Fruit fly (Drosophila melanogaster) whole organism, embryonic: ENCODE results near the gene CG7530.
A peak's percentile ranks its signal among the peaks of the same experiment; 100 is the strongest.

Experiments
- ATbp ChIP-seq: fragments of 200-800 bp; sonication (Bioruptor generic); optimal IDR thresholded peaks from 2 replicates; lab custom pipeline; 2017; ENCODE audit warnings: missing biosample characterization, mild to moderate bottlenecking, missing genetic modification characterization, missing genetic modification reagents
- Antp ChIP-seq: fragments of 200-800 bp; sonication (Bioruptor generic); optimal IDR thresholded peaks from 3 replicates; lab custom pipeline; 2016; ENCODE audit warnings: missing biosample characterization, missing genetic modification characterization
- B-H2 ChIP-seq: fragments of 200-800 bp; sonication (Bioruptor generic); optimal IDR thresholded peaks from 2 replicates; lab custom pipeline; 2018; ENCODE audit warnings: missing biosample characterization, mild to moderate bottlenecking, missing genetic modification characterization
- CG10209 ChIP-seq: fragments of 200-800 bp; sonication (Bioruptor generic); optimal IDR thresholded peaks from 3 replicates; lab custom pipeline; 2017; ENCODE audit warnings: missing biosample characterization, mild to moderate bottlenecking, missing genetic modification characterization, missing genetic modification reagents
- CG11247 ChIP-seq: fragments of 200-800 bp; sonication (Bioruptor generic); IDR thresholded peaks from 2 replicates; pipeline ENCODE4 v1.3.6; 2022; ENCODE audit warnings: missing biosample characterization, missing genetic modification characterization
- CG12659 ChIP-seq: fragments of 200-800 bp; sonication (Bioruptor generic); optimal IDR thresholded peaks from 3 replicates; lab custom pipeline; 2017; ENCODE audit warnings: mild to moderate bottlenecking, missing biosample characterization, missing genetic modification reagents, missing genetic modification characterization
- CG13894 ChIP-seq: fragments of 200-800 bp; sonication (Bioruptor generic); optimal IDR thresholded peaks from 3 replicates; lab custom pipeline; 2018; ENCODE audit warnings: missing biosample characterization, mild to moderate bottlenecking, missing genetic modification characterization, moderate library complexity
- CG16863 ChIP-seq: fragments of 200-800 bp; sonication (Bioruptor generic); optimal IDR thresholded peaks from 3 replicates; lab custom pipeline; 2016; ENCODE audit warnings: missing biosample characterization, missing genetic modification characterization
- CG17361 ChIP-seq: fragments of 200-800 bp; sonication (Bioruptor generic); IDR thresholded peaks from 3 replicates; pipeline ENCODE4 v1.3.6; 2022; ENCODE audit warnings: missing biosample characterization, missing genetic modification characterization
- CG18599 ChIP-seq: fragments of 200-800 bp; sonication (Bioruptor generic); optimal IDR thresholded peaks from 3 replicates; lab custom pipeline; 2017; ENCODE audit warnings: missing biosample characterization, missing genetic modification characterization, mild to moderate bottlenecking, moderate library complexity, missing genetic modification reagents
- CG18619 ChIP-seq: fragments of 200-800 bp; sonication (Bioruptor generic); optimal IDR thresholded peaks from 3 replicates; lab custom pipeline; 2017; ENCODE audit warnings: missing biosample characterization, mild to moderate bottlenecking, missing genetic modification characterization
- CG18764 ChIP-seq: fragments of 200-800 bp; sonication (Bioruptor generic); optimal IDR thresholded peaks from 3 replicates; lab custom pipeline; 2016; ENCODE audit warnings: missing biosample characterization, missing genetic modification characterization
- CG2712 ChIP-seq: fragments of 200-800 bp; optimal IDR thresholded peaks from 3 replicates; lab custom pipeline; 2019; ENCODE audit warnings: missing biosample characterization, mild to moderate bottlenecking, missing genetic modification characterization, moderate library complexity
- CG31388 ChIP-seq: fragments of 200-800 bp; sonication (Bioruptor generic); optimal IDR thresholded peaks from 2 replicates; lab custom pipeline; 2016; ENCODE audit warnings: missing biosample characterization, missing genetic modification characterization
- CG34422 ChIP-seq: fragments of 200-800 bp; sonication (Bioruptor generic); IDR thresholded peaks from 3 replicates; pipeline ENCODE4 v1.3.6; 2022; ENCODE audit warnings: missing biosample characterization, missing genetic modification characterization
- CG42726 ChIP-seq: fragments of 200-800 bp; sonication (Bioruptor generic); IDR thresholded peaks from 2 replicates; pipeline ENCODE4 v1.3.6; 2022; ENCODE audit warnings: missing biosample characterization, missing genetic modification characterization; ENCODE audit not compliant: partially characterized antibody
- CG7372 ChIP-seq: fragments of 200-800 bp; sonication (Bioruptor generic); IDR thresholded peaks from 2 replicates; pipeline ENCODE4 v1.3.6; 2022; ENCODE audit warnings: missing biosample characterization, missing genetic modification characterization
- CG7556 ChIP-seq: fragments of 200-800 bp; sonication (Bioruptor generic); optimal IDR thresholded peaks from 2 replicates; lab custom pipeline; 2017; ENCODE audit warnings: missing biosample characterization, mild to moderate bottlenecking, missing genetic modification characterization
- CG8359 ChIP-seq: fragments of 200-800 bp; sonication (Bioruptor generic); optimal IDR thresholded peaks from 2 replicates; lab custom pipeline; 2017; ENCODE audit warnings: missing biosample characterization, mild to moderate bottlenecking, missing genetic modification characterization, borderline replicate concordance
- CG8924 ChIP-seq: fragments of 200-800 bp; optimal IDR thresholded peaks from 3 replicates; lab custom pipeline; 2019; ENCODE audit warnings: missing biosample characterization, mild to moderate bottlenecking, missing genetic modification characterization, moderate library complexity
- HLH54F ChIP-seq: fragments of 200-800 bp; sonication (Bioruptor generic); optimal IDR thresholded peaks from 3 replicates; lab custom pipeline; 2016; ENCODE audit warnings: missing biosample characterization, missing genetic modification characterization
- Hey ChIP-seq: fragments of 200-800 bp; sonication (Bioruptor generic); optimal IDR thresholded peaks from 3 replicates; lab custom pipeline; 2018; ENCODE audit warnings: missing biosample characterization, mild to moderate bottlenecking, missing genetic modification characterization
- Lpt ChIP-seq: fragments of >200 bp; optimal IDR thresholded peaks from 2 replicates; lab custom pipeline; 2018; ENCODE audit warnings: missing biosample characterization, missing genetic modification characterization
- Meics ChIP-seq: fragments of 200-800 bp; sonication (Bioruptor generic); optimal IDR thresholded peaks from 2 replicates; lab custom pipeline; 2017; ENCODE audit warnings: missing biosample characterization, mild to moderate bottlenecking, missing genetic modification characterization
- Pdp1 ChIP-seq, 2 experiments: fragments of 200-800 bp; sonication (Bioruptor generic); optimal IDR thresholded peaks; 3 replicates each; lab custom pipeline; 2016; ENCODE audit warnings: missing biosample characterization in 2 of 2, missing genetic modification characterization in 2 of 2, mild to moderate bottlenecking in 1 of 2, moderate library complexity in 1 of 2
- Side ChIP-seq: fragments of 200-800 bp; sonication (Bioruptor generic); optimal IDR thresholded peaks from 2 replicates; lab custom pipeline; 2016; ENCODE audit warnings: missing biosample characterization, missing genetic modification characterization
- Ssrp ChIP-seq: fragments of 200-800 bp; sonication (Bioruptor generic); optimal IDR thresholded peaks from 2 replicates; lab custom pipeline; 2018; ENCODE audit warnings: missing biosample characterization, mild to moderate bottlenecking, missing genetic modification characterization, moderate library complexity
- Stat92E ChIP-seq, 3 experiments: fragments of >200 bp in 2 of 3; fragments of 200-800 bp in 1 of 3; sonication (Bioruptor generic) in 1 of 3; optimal IDR thresholded peaks; 2 replicates each; lab custom pipeline; 2017 to 2019; ENCODE audit warnings: missing biosample characterization in 3 of 3, missing genetic modification characterization in 3 of 3, mild to moderate bottlenecking in 1 of 3, moderate library complexity in 1 of 3
- bcd ChIP-seq: fragments of 200-800 bp; sonication (Bioruptor generic); optimal IDR thresholded peaks from 2 replicates; lab custom pipeline; 2017; ENCODE audit warnings: missing biosample characterization, mild to moderate bottlenecking, missing genetic modification characterization
- bsh ChIP-seq, 2 experiments: fragments of 200-800 bp; sonication (Bioruptor generic); optimal IDR thresholded peaks; 2 replicates each; lab custom pipeline; 2017 to 2018; ENCODE audit warnings: mild to moderate bottlenecking in 2 of 2, missing biosample characterization in 2 of 2, missing genetic modification characterization in 2 of 2, moderate library complexity in 1 of 2
- cg ChIP-seq: fragments of 200-800 bp; sonication (Bioruptor generic); optimal IDR thresholded peaks from 3 replicates; lab custom pipeline; 2019; ENCODE audit warnings: missing biosample characterization, mild to moderate bottlenecking, missing genetic modification characterization, moderate library complexity
- fd3F ChIP-seq: fragments of 200-800 bp; sonication (Bioruptor generic); optimal IDR thresholded peaks from 2 replicates; lab custom pipeline; 2018; ENCODE audit warnings: missing biosample characterization, mild to moderate bottlenecking, missing genetic modification characterization, moderate library complexity
- hbn ChIP-seq: fragments of 200-800 bp; sonication (Bioruptor generic); IDR thresholded peaks from 2 replicates; pipeline ENCODE4 v1.3.6; 2022; ENCODE audit warnings: missing biosample characterization, missing genetic modification characterization; ENCODE audit not compliant: partially characterized antibody
- hkb ChIP-seq, 2 experiments: fragments of 200-800 bp in 1 of 2; fragments of >200 bp in 1 of 2; sonication (Bioruptor generic) in 1 of 2; IDR thresholded peaks in 1 of 2; optimal IDR thresholded peaks in 1 of 2; 2 replicates each; pipeline versions ENCODE4 v1.3.6 to Lab custom; 2017 to 2022; ENCODE audit warnings: missing biosample characterization in 1 of 2, missing genetic modification characterization in 1 of 2
- kay ChIP-seq: fragments of 200-800 bp; sonication (Bioruptor generic); optimal IDR thresholded peaks from 2 replicates; lab custom pipeline; 2016; ENCODE audit warnings: missing biosample characterization, missing genetic modification characterization
- lbe ChIP-seq: fragments of 200-800 bp; sonication (Bioruptor generic); optimal IDR thresholded peaks from 2 replicates; lab custom pipeline; 2016; ENCODE audit warnings: missing biosample characterization, mild to moderate bottlenecking, missing genetic modification characterization
- pan ChIP-seq, 4 experiments: fragments of >200 bp in 3 of 4; fragments of 200-800 bp in 1 of 4; sonication (Bioruptor generic) in 1 of 4; optimal IDR thresholded peaks in 3 of 4; IDR thresholded peaks in 1 of 4; 2 replicates each; pipeline versions ENCODE4 v1.3.6 to Lab custom; 2017 to 2022; ENCODE audit warnings: missing biosample characterization in 2 of 4, missing genetic modification characterization in 2 of 4, mixed read lengths in 1 of 4
- phol ChIP-seq: fragments of 200-800 bp; sonication (Bioruptor generic); optimal IDR thresholded peaks from 3 replicates; lab custom pipeline; 2018; ENCODE audit warnings: missing biosample characterization, mild to moderate bottlenecking, missing genetic modification characterization, moderate library complexity
- psq ChIP-seq: fragments of 200-800 bp; sonication (Bioruptor generic); optimal IDR thresholded peaks from 2 replicates; lab custom pipeline; 2017; ENCODE audit warnings: missing biosample characterization, missing genetic modification characterization
- repo ChIP-seq: fragments of 200-800 bp; sonication (Bioruptor generic); optimal IDR thresholded peaks from 2 replicates; lab custom pipeline; 2016; ENCODE audit warnings: missing biosample characterization, missing genetic modification characterization
- sd ChIP-seq: fragments of 200-800 bp; sonication (Bioruptor generic); optimal IDR thresholded peaks from 3 replicates; lab custom pipeline; 2018; ENCODE audit warnings: missing biosample characterization, mild to moderate bottlenecking, missing genetic modification characterization, moderate library complexity
- shn ChIP-seq: fragments of 200-800 bp; sonication (Bioruptor generic); optimal IDR thresholded peaks from 3 replicates; lab custom pipeline; 2016; ENCODE audit warnings: missing biosample characterization, missing genetic modification characterization
- sim ChIP-seq: fragments of 200-800 bp; sonication (Bioruptor generic); IDR thresholded peaks from 2 replicates; pipeline ENCODE4 v1.3.6; 2022; ENCODE audit warnings: missing biosample characterization, missing genetic modification characterization
- tap ChIP-seq: fragments of 200-800 bp; optimal IDR thresholded peaks from 3 replicates; lab custom pipeline; 2019; ENCODE audit warnings: missing biosample characterization, mild to moderate bottlenecking, missing genetic modification characterization, moderate library complexity
- tin ChIP-seq: fragments of 200-800 bp; sonication (Bioruptor generic); optimal IDR thresholded peaks from 3 replicates; lab custom pipeline; 2016; ENCODE audit warnings: missing biosample characterization, missing genetic modification characterization

CG7530 gene

DNA sequence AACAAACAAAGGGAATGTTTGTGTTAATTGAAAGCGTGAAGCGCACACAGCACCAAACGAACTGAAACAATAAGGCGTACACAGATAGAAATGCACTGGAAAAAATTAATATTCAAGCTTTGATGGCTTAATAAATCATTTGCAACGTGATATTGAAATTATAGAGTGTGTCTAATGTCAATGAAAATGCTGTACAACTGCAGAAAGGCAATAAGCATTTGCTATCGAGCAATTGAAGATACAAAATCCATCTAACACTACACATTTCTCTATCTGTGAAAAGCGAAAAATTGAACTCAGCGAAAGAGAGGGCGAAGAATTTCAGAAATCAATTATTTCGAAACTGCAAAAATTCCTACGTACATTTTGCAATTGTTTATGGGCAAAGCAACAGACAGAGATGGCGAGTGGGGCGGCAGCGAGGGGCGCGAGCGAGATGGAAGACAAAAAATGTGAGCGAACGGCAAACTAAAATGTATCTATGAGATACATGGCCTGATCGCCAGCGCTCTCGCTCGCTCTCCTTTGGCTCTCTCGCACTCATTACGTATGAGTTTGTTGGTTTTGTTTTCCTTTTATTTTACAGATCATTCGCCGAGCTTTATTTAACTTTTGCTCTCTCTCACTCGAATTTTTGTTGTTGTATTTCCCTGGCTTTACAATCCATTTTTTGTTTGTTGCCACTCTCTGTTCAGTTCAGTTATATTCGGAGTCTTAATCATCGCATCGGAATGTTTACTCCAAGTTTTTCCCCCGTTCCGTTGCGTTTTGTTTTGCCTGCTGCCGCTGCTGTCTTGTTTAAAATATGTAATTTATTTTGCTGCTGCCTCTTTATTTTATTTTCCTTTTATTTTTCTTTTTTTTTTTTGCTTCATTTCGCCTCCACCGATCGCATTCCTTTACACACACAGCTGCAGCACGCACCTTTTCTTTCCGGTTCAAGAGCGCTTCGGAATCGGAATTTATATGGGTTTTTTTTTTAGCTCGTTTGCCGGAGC, 9.1 kb downstream of the CG7530 start (continued):
- peak; percentile 62 for TF ChIP-seq HLH54F (GFP tag; lab: Kevin White, UChicago)
- TF ChIP-seq CG2712, result peak; percentile 73
- peak; percentile 54 for TF ChIP-seq CG11247 (GFP tag; lab: Robert Waterston, UW)
- TF ChIP-seq hkb (optimal IDR thresholded peaks at IDR 0.05; lab: Kevin White, UChicago), result no peak
- TF ChIP-seq hkb (GFP tag; IDR thresholded peaks at IDR 0.05; lab: Robert Waterston, UW), result peak; percentile 77
- TF ChIP-seq CG7556 (GFP tag; lab: Kevin White, UChicago), result peak; percentile 68
- peak; percentile 70 for TF ChIP-seq CG8924 (tag; lab: Kevin White, UChicago)
- TF ChIP-seq CG34422, result peak; percentile 73; the same call in 2 of the 3 replicates
- peak; percentile 29 for TF ChIP-seq lbe (GFP tag; lab: Kevin White, UChicago)
- TF ChIP-seq cg (GFP tag; lab: Kevin White, UChicago), result peak; percentile 36
- TF ChIP-seq tin (GFP tag; lab: Kevin White, UChicago), result peak; percentile 54
- peak; percentile 71 for TF ChIP-seq phol
- peak; percentile 55 for TF ChIP-seq Meics (GFP tag; lab: Kevin White, UChicago)
- TF ChIP-seq Antp, result peak; percentile 80
- TF ChIP-seq CG42726 (GFP tag; lab: Robert Waterston, UW), result no peak
- TF ChIP-seq Side, result peak; percentile 57
- TF ChIP-seq Lpt, result peak; percentile 28
- TF ChIP-seq pan (optimal IDR thresholded peaks at IDR 0.05; lab: Kevin White, UChicago), result no peak
- TF ChIP-seq pan (GFP tag; optimal IDR thresholded peaks at IDR 0.05 in 1 of 2, IDR thresholded peaks at IDR 0.05 in 1 of 2), result peak in 1 of 2 experiments; percentile 80
- TF ChIP-seq kay (GFP tag; lab: Kevin White, UChicago), result peak; percentile 30
- no peak for TF ChIP-seq hbn
- TF ChIP-seq Stat92E (GFP tag; optimal IDR thresholded peaks at IDR 0.05; lab: Kevin White, UChicago), result no peak
- TF ChIP-seq B-H2 (GFP tag; lab: Kevin White, UChicago), result no peak
- no peak for TF ChIP-seq Hey (tag; lab: Kevin White, UChicago)
- peak; percentile 55 for TF ChIP-seq Ssrp (tag; lab: Kevin White, UChicago)
- TF ChIP-seq repo (GFP tag; lab: Kevin White, UChicago), result peak; percentile 66
- TF ChIP-seq CG13894 (tag; lab: Kevin White, UChicago), result no peak
- TF ChIP-seq Pdp1 (GFP tag; optimal IDR thresholded peaks at IDR 0.05; lab: Kevin White, UChicago), result peak; percentile 51 to 70
- peak; percentile 61 for TF ChIP-seq shn (GFP tag; lab: Kevin White, UChicago)
- peak; percentile 35 for TF ChIP-seq CG18619 (GFP tag; lab: Kevin White, UChicago)
- peak; percentile 99 for TF ChIP-seq sd (tag; lab: Kevin White, UChicago)
- TF ChIP-seq psq (GFP tag; lab: Kevin White, UChicago), result no peak
- TF ChIP-seq CG18599 (GFP tag; lab: Kevin White, UChicago), result peak; percentile 69
- peak; percentile 71 for TF ChIP-seq CG17361 (GFP tag; lab: Robert Waterston, UW)
- no peak for TF ChIP-seq CG31388 (GFP tag; lab: Kevin White, UChicago)
- peak; percentile 60 for TF ChIP-seq CG18764 (GFP tag; lab: Kevin White, UChicago)
- peak; percentile 29 for TF ChIP-seq CG8359 (GFP tag; lab: Kevin White, UChicago)
- TF ChIP-seq CG12659 (GFP tag; lab: Kevin White, UChicago), result peak; percentile 69
- TF ChIP-seq CG16863, result peak; percentile 69
- TF ChIP-seq sim (GFP tag; lab: Robert Waterston, UW), result no peak; the same call in 1 of the 2 replicates
- TF ChIP-seq CG10209, result peak; percentile 68
- 0 out of 2 replicates have a peak, but pooled peaks have one; percentile 11 for TF ChIP-seq CG7372 (GFP tag; lab: Robert Waterston, UW)
- TF ChIP-seq tap, result peak; percentile 62
- TF ChIP-seq fd3F, result peak; percentile 43
- TF ChIP-seq bcd, result peak; percentile 71
- TF ChIP-seq bsh (GFP tag; optimal IDR thresholded peaks at IDR 0.05; lab: Kevin White, UChicago), result peak; percentile 5 to 72
- peak; percentile 60 for TF ChIP-seq ATbp (GFP tag; lab: Kevin White, UChicago)
